Fruit fly (Drosophila melanogaster): ENCODE measurements around the gene CG6656.

CG6656 gene

DNA sequence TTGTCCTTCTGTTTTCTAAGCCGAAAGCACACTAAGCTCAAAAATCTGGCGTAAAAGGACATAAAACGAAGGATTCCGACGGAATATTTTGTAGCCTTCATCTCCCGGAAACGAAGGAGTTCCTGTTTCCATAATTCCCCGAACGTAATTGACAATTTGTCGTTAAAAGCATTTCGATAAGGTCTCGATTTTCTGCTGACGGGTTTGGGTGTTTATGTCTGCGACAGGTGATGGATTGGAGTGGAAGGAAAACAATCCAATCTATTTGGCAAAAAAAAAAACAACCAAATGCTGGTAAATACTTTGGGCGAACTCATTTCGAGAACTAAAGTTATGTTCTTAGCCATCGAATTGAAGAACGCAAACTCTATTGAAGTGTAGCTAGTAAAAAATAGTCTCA is 28.5 kb upstream of the CG6656 start, which contains the start of gene Gr93d:
Gene Gr93d, minus strand, starts transcription at position 101 of the 400 bp plus-strand sequence.
- TF ChIP-seq CG8119 (GFP tag; IDR thresholded peaks at IDR 0.05) (no peak), salr (GFP tag; optimal IDR thresholded peaks at IDR 0.05) (no peak), esn (GFP tag; optimal IDR thresholded peaks at IDR 0.05) (no peak), Ets96B (tag; optimal IDR thresholded peaks at IDR 0.05) (no peak), acj6 (GFP tag; optimal IDR thresholded peaks at IDR 0.05) (no peak), CG31627 (GFP tag; optimal IDR thresholded peaks at IDR 0.05) (no peak), vri (GFP tag; optimal IDR thresholded peaks at IDR 0.05) (no peak), Lpt (GFP tag; optimal IDR thresholded peaks at IDR 0.05) (no peak), pdm3 (GFP tag; optimal IDR thresholded peaks at IDR 0.05) (no peak), CG10631 (GFP tag; optimal IDR thresholded peaks at IDR 0.05) (no peak), CG11902 (GFP tag; optimal IDR thresholded peaks at IDR 0.05) (no peak), fkh (GFP tag; optimal IDR thresholded peaks at IDR 0.05) (no peak), CG10669 (GFP tag; optimal IDR thresholded peaks at IDR 0.05) (no peak)

DNA sequence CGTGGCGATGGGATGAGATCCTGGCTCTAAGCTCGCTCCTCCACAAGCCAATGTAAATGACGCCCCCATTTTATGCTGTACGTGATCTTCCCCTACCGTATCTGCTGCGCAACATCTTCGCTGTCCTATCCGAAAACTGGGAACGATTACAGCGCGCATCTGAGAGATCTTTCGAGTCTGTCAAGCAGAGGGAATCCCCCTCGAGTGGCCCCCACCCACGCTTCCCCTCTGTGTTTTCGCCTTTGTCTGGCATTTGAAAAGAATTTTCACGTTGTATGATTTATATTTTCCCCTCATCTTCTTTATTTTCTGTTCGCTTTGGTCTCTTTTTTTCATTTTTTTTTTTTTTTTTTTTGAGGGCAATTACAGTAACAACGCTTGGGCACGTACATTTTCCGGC is 27.7 kb upstream of the CG6656 start:
- peak; percentile 19; the same call in 1 of the 3 replicates for TF ChIP-seq CG8119 (GFP tag; IDR thresholded peaks at IDR 0.05)
- no peak for TF ChIP-seq vri (GFP tag; optimal IDR thresholded peaks at IDR 0.05)

DNA sequence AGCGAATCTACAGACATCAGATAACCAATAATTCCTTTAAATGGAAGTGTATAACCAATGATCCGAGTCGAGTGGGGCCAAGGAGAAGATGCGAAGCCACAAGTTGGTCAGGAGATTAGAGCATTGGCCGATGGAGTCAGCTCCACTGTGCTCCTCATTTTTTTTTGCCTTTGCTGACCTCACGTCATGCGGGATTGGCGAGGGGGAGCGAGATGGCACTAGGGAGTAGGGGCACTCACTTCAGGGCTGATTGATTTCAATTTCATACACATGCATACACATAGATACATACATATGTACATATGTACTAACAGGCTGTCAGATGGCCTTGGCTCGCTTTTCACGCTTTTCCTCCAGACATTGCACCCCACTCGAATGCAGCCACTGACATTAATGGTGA is 26.8 kb upstream of the CG6656 start:
- no peak for TF ChIP-seq CG11762 (GFP tag; optimal IDR thresholded peaks at IDR 0.05; ENCODE audit: insufficient read depth)
- TF ChIP-seq CG3919 (GFP tag; optimal IDR thresholded peaks at IDR 0.05), result no peak
- peak; percentile 98 for TF ChIP-seq svp (GFP tag)
- no peak for TF ChIP-seq Hr38 (GFP tag; optimal IDR thresholded peaks at IDR 0.05)
- peak; percentile 54 for TF ChIP-seq Eip78C (GFP tag)
- TF ChIP-seq fkh (GFP tag; optimal IDR thresholded peaks at IDR 0.05), result no peak
- TF ChIP-seq Ets96B (tag; optimal IDR thresholded peaks at IDR 0.05), result no peak
- TF ChIP-seq CG8632 (GFP tag; optimal IDR thresholded peaks at IDR 0.05), result no peak
- TF ChIP-seq Met (GFP tag; optimal IDR thresholded peaks at IDR 0.05), result no peak
- TF ChIP-seq CG10631 (GFP tag; optimal IDR thresholded peaks at IDR 0.05), result no peak
- no peak for TF ChIP-seq Eip93F (GFP tag; optimal IDR thresholded peaks at IDR 0.05)
- no peak for TF ChIP-seq CG16779 (tag; optimal IDR thresholded peaks at IDR 0.05)
- TF ChIP-seq CG6163 (GFP tag; IDR thresholded peaks at IDR 0.05), result peak; percentile 43; the same call in 1 of the 3 replicates
- no peak for TF ChIP-seq Blimp-1 (GFP tag; optimal IDR thresholded peaks at IDR 0.05)
- no peak for TF ChIP-seq CG15336 (GFP tag; IDR thresholded peaks at IDR 0.05)
- no peak for TF ChIP-seq fd85E (GFP tag; optimal IDR thresholded peaks at IDR 0.05)
- TF ChIP-seq net (GFP tag; optimal IDR thresholded peaks at IDR 0.05), result no peak
- TF ChIP-seq eg (GFP tag; IDR thresholded peaks at IDR 0.05), result 0 out of 3 replicates have a peak, but pooled peaks have one; percentile 18
- no peak for TF ChIP-seq achi (GFP tag; optimal IDR thresholded peaks at IDR 0.05)
- no peak for TF ChIP-seq CG11294 (GFP tag; IDR thresholded peaks at IDR 0.05)
- no peak for TF ChIP-seq CG6854 (GFP tag; optimal IDR thresholded peaks at IDR 0.05)
- no peak for TF ChIP-seq Gug (GFP tag; IDR thresholded peaks at IDR 0.05)
- no peak for TF ChIP-seq CG9139 (GFP tag; optimal IDR thresholded peaks at IDR 0.05)

DNA sequence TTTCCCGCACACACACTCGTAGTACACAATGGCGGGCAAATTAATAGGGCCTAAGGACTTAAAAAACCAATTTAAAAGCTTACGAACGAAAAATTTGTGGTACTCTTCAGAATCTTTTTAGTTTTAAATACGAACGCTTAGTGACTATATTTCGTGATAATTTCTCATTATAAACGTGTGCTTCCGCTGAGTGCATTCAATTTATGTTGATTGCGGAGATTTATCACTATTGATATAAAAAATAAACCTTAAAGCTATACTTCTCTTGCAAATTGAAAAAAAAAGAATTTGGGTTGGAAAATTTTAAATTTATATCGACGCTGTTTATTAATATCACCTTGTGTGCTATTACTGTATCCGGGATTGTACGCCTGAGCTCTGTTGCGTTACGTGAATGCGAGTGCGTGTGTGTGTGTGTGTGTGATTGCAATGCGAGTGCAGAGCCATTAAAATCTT is 26.1 kb upstream of the CG6656 start:
- TF ChIP-seq salr (GFP tag; optimal IDR thresholded peaks at IDR 0.05), result peak; percentile 47 to 97
- TF ChIP-seq CG31627 (GFP tag; optimal IDR thresholded peaks at IDR 0.05), result peak; percentile 96
- TF ChIP-seq Sox102F (GFP tag; optimal IDR thresholded peaks at IDR 0.05), result peak; percentile 95
- peak; percentile 95 for TF ChIP-seq net (GFP tag; optimal IDR thresholded peaks at IDR 0.05)
- TF ChIP-seq vri (GFP tag; optimal IDR thresholded peaks at IDR 0.05), result peak; percentile 93
- TF ChIP-seq CG11294 (GFP tag; IDR thresholded peaks at IDR 0.05), result peak; percentile 83
- TF ChIP-seq CG11902 (GFP tag; optimal IDR thresholded peaks at IDR 0.05), result peak; percentile 93
- peak; percentile 80 for TF ChIP-seq fd85E (GFP tag; optimal IDR thresholded peaks at IDR 0.05)
- peak; percentile 91 for TF ChIP-seq Blimp-1 (GFP tag; optimal IDR thresholded peaks at IDR 0.05)
- peak; percentile 93 for TF ChIP-seq Sox15 (GFP tag; optimal IDR thresholded peaks at IDR 0.05)
- peak; percentile 85 for TF ChIP-seq CG9139 (GFP tag; optimal IDR thresholded peaks at IDR 0.05)
- peak; percentile 96 for TF ChIP-seq Smox (GFP tag; optimal IDR thresholded peaks at IDR 0.05)
- TF ChIP-seq CG6792 (GFP tag; optimal IDR thresholded peaks at IDR 0.05), result peak; percentile 97
- TF ChIP-seq CG34406 (GFP tag; optimal IDR thresholded peaks at IDR 0.05), result peak; percentile 97
- TF ChIP-seq pdm3 (GFP tag; optimal IDR thresholded peaks at IDR 0.05), result peak; percentile 95
- TF ChIP-seq CG3919 (GFP tag; optimal IDR thresholded peaks at IDR 0.05), result peak; percentile 96
- TF ChIP-seq lz (GFP tag; optimal IDR thresholded peaks at IDR 0.05), result peak; percentile 98
- peak; percentile 98 for TF ChIP-seq Eip75B (GFP tag; optimal IDR thresholded peaks at IDR 0.05)
- peak; percentile 91 for TF ChIP-seq CG3032 (tag; optimal IDR thresholded peaks at IDR 0.05)
- peak; percentile 96 for TF ChIP-seq Hr39 (GFP tag; optimal IDR thresholded peaks at IDR 0.05)
- peak; percentile 96 for TF ChIP-seq Sox14 (GFP tag; optimal IDR thresholded peaks at IDR 0.05)
- peak; percentile 100 for TF ChIP-seq Eip78C (GFP tag)
- peak; percentile 86 for TF ChIP-seq CG6163 (GFP tag; IDR thresholded peaks at IDR 0.05)
- TF ChIP-seq CG8632 (GFP tag; optimal IDR thresholded peaks at IDR 0.05), result peak; percentile 94
- peak; percentile 88 for TF ChIP-seq eg (GFP tag; IDR thresholded peaks at IDR 0.05)
- peak; percentile 91 for TF ChIP-seq dsx (GFP tag; optimal IDR thresholded peaks at IDR 0.05; ENCODE audit: poor library complexity, severe bottlenecking)
- peak; percentile 91 for TF ChIP-seq Ets96B (tag; optimal IDR thresholded peaks at IDR 0.05)
